Worm (Caenorhabditis elegans): ENCODE results near the gene ptr-24.

ptr-24 gene

DNA sequence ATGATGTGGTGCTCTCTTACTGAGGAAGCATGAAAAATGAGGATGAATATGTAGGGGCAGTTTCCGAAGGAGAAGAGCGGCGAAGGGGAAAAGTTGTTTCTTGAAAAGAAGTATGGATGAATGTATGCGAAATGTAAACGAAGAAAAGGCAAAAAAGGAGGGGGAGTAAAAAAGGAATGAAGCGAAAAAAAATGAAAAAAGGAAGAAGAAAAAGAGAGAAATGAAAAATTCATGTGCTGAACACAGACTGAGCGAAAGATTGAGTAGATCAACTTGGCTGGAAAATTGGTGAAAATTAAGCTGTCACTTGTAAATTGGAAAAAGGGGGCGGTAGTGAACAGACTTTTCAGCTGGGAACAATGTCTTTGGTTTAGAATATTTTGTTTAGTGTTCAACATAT is 27.1 kb downstream of the ptr-24 start, which contains the start of gene C49F8.1:
TSS of gene C49F8.1 (minus strand) at position 101 of the 400 bp plus-strand sequence.
- TF ChIP-seq ham-2 (GFP tag; optimal IDR thresholded peaks at IDR 0.05) (no peak), lin-32 (GFP tag; optimal IDR thresholded peaks at IDR 0.05) (no peak), snpc-4 (tag; optimal IDR thresholded peaks at IDR 0.05) (no peak), nhr-28 (tag; optimal IDR thresholded peaks at IDR 0.05) (no peak), lin-13 (tag; optimal IDR thresholded peaks at IDR 0.05) (no peak), blmp-1 (tag; optimal IDR thresholded peaks at IDR 0.05) (no peak), elt-3 (tag; optimal IDR thresholded peaks at IDR 0.05) (no peak), nhr-12 (tag; optimal IDR thresholded peaks at IDR 0.05) (no peak), sptf-1 (tag; optimal IDR thresholded peaks at IDR 0.05) (no peak), drap-1 (GFP tag; optimal IDR thresholded peaks at IDR 0.05) (no peak), mls-2 (tag; optimal IDR thresholded peaks at IDR 0.05) (no peak), sem-2 (GFP tag; optimal IDR thresholded peaks at IDR 0.05) (no peak), bed-3 (GFP tag; optimal IDR thresholded peaks at IDR 0.05) (no peak), lsy-2 (tag; optimal IDR thresholded peaks at IDR 0.05) (no peak), unc-120 (tag; optimal IDR thresholded peaks at IDR 0.05; ENCODE audit: poor library complexity, severe bottlenecking) (no peak), ces-1 (GFP tag; optimal IDR thresholded peaks at IDR 0.05) (no peak), zip-8 (tag; optimal IDR thresholded peaks at IDR 0.05) (no peak), mep-1 (tag; optimal IDR thresholded peaks at IDR 0.05) (no peak), cnd-1 (tag; optimal IDR thresholded peaks at IDR 0.05) (no peak), ceh-83 (GFP tag; optimal IDR thresholded peaks at IDR 0.05) (no peak)

DNA sequence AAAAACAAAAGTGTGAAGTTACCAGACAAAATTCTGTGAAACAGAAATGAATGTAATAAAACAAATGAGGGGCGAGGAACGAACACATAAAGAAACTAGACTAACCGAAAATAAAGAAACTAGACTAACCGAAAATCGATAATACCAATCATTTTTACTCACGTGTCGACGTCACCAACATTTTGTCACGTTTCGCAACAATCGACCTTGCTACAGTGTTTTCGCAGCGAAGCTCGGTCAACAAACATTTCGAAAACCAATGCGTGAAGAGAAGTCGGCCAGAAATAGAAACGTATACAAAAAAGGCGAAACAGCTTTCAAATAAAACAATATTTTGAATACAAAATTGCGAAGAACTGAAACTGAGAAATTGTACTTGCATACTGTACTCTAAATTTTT is 29.1 kb downstream of the ptr-24 start:
- TF ChIP-seq blmp-1 (tag; optimal IDR thresholded peaks at IDR 0.05) (no peak), nhr-28 (tag; optimal IDR thresholded peaks at IDR 0.05) (no peak), ham-2 (GFP tag; optimal IDR thresholded peaks at IDR 0.05) (no peak), lin-13 (tag; optimal IDR thresholded peaks at IDR 0.05) (no peak), nhr-2 (tag; optimal IDR thresholded peaks at IDR 0.05) (no peak), flh-1 (GFP tag; optimal IDR thresholded peaks at IDR 0.05) (no peak), lsy-2 (tag; optimal IDR thresholded peaks at IDR 0.05) (no peak), nhr-12 (tag; optimal IDR thresholded peaks at IDR 0.05) (no peak)

DNA sequence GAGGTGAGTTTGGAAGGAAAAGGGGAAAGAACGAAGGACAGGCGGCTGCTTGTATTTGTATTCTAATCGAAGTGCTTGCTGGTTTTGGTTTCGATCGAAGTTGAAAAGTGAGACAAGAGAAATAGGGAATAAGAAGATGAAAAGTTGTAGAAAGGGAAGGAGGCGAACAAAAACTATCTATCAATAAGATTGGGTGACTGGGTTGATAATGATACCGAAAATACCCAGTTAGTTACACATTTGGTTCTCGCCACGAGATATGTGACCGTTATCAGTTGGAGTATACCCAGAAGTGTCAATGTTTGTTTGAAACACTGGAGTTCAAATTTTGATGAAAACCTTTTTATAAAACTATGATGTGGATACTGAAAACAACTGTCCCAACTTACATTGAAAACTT is 30.5 kb downstream of the ptr-24 start:
- TF ChIP-seq ceh-43 (GFP tag; optimal IDR thresholded peaks at IDR 0.05) (no peak), nhr-2 (tag; optimal IDR thresholded peaks at IDR 0.05) (no peak), lin-13 (tag; optimal IDR thresholded peaks at IDR 0.05) (no peak), hlh-1 (tag; optimal IDR thresholded peaks at IDR 0.05) (no peak), unc-62 (GFP tag; optimal IDR thresholded peaks at IDR 0.05) (no peak), nhr-28 (tag; optimal IDR thresholded peaks at IDR 0.05) (no peak), mab-5 (tag; optimal IDR thresholded peaks at IDR 0.05) (no peak), ztf-11 (tag; optimal IDR thresholded peaks at IDR 0.05) (no peak), flh-1 (GFP tag; optimal IDR thresholded peaks at IDR 0.05) (no peak), nhr-76 (tag; optimal IDR thresholded peaks at IDR 0.05) (no peak), nhr-12 (tag; optimal IDR thresholded peaks at IDR 0.05) (no peak), nhr-237 (tag; optimal IDR thresholded peaks at IDR 0.05) (no peak), mep-1 (tag; optimal IDR thresholded peaks at IDR 0.05) (no peak), M03D4.4 (tag; optimal IDR thresholded peaks at IDR 0.05) (no peak)

DNA sequence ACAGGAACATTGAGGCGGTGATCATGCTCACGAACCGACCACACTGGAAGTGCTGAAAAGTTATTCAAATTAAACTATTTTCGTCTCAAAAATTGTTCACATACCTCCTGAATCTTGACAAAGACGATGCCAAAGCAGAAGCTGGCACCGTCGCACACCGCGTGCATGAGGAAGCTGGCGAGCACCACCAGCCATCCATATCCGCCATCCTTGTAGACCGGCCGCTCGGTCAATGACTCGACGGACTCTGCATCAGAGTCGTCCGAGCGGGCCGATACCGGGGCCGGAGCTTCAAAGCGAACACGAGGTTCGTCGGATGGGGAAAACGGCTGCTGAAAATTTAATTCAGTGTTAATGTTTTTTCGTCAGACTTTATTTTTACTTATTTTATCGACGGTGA is 38.4 kb downstream of the ptr-24 start:
- TF ChIP-seq cnd-1 (tag; optimal IDR thresholded peaks at IDR 0.05) (no peak), sptf-1 (tag; optimal IDR thresholded peaks at IDR 0.05) (no peak), ceh-83 (GFP tag; optimal IDR thresholded peaks at IDR 0.05) (no peak), unc-62 (GFP tag; optimal IDR thresholded peaks at IDR 0.05) (no peak), flh-1 (GFP tag; optimal IDR thresholded peaks at IDR 0.05) (no peak), ztf-11 (tag; optimal IDR thresholded peaks at IDR 0.05) (no peak), elt-1 (tag; optimal IDR thresholded peaks at IDR 0.05; ENCODE audit: borderline replicate concordance, insufficient read depth) (no peak), nhr-2 (tag; optimal IDR thresholded peaks at IDR 0.05) (no peak), nhr-237 (tag; optimal IDR thresholded peaks at IDR 0.05) (no peak), M03D4.4 (tag; optimal IDR thresholded peaks at IDR 0.05) (no peak), mep-1 (tag; optimal IDR thresholded peaks at IDR 0.05) (no peak), nhr-28 (tag; optimal IDR thresholded peaks at IDR 0.05) (no peak), nhr-12 (tag; optimal IDR thresholded peaks at IDR 0.05) (no peak), ceh-43 (GFP tag; optimal IDR thresholded peaks at IDR 0.05) (no peak), sem-2 (GFP tag; optimal IDR thresholded peaks at IDR 0.05) (no peak), unc-120 (tag; optimal IDR thresholded peaks at IDR 0.05; ENCODE audit: poor library complexity, severe bottlenecking) (no peak), lsy-2 (tag; optimal IDR thresholded peaks at IDR 0.05) (no peak), blmp-1 (tag; optimal IDR thresholded peaks at IDR 0.05) (no peak)

DNA sequence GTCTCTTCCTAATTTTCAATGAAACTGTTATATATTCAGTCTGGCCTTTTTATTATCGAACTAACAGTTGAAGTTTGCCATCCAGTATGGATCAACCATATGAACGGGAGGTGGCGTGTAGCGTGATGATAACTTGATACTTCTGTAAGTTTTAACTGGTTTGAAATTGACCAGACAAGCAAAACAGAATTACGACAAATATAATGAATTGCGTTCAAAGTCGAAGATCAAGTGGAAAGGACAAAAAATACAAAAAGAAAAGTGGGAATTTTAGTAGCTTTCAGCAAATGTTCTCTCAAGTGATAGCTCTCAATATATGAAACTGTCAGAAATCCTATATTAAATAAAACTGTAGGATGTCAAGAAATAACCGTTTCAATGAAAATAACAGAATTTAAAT is 39.0 kb downstream of the ptr-24 start, which contains the start of the genes C49F8.14 and gem-1:
TSS of gene C49F8.14 (minus strand) at position 99 of the 400 bp plus-strand sequence.
TSS of gene gem-1 (minus strand) at position 142 of the 400 bp plus-strand sequence.
- no peak for TF ChIP-seq lin-13 (tag; optimal IDR thresholded peaks at IDR 0.05)
- TF ChIP-seq mep-1 (tag; optimal IDR thresholded peaks at IDR 0.05) = no peak
- no peak for TF ChIP-seq elt-3 (tag; optimal IDR thresholded peaks at IDR 0.05)
- no peak for TF ChIP-seq ceh-43 (GFP tag; optimal IDR thresholded peaks at IDR 0.05)
- no peak for TF ChIP-seq snpc-4 (tag; optimal IDR thresholded peaks at IDR 0.05)
- TF ChIP-seq ceh-39 (tag; optimal IDR thresholded peaks at IDR 0.05) = no peak
- TF ChIP-seq nhr-28 (tag; optimal IDR thresholded peaks at IDR 0.05) = no peak
- no peak for TF ChIP-seq sptf-1 (tag; optimal IDR thresholded peaks at IDR 0.05)
- TF ChIP-seq tbx-8 (GFP tag; optimal IDR thresholded peaks at IDR 0.05) = no peak
- TF ChIP-seq zip-8 (tag; optimal IDR thresholded peaks at IDR 0.05) = no peak
- TF ChIP-seq pha-4 (tag; optimal IDR thresholded peaks at IDR 0.05) = no peak
